Fruit fly (Drosophila melanogaster) whole organism, embryonic: ENCODE measurements around the gene Pmm2.

Experiments used
- Ada2b ChIP-seq: fragments of 200-800 bp; sonication (Bioruptor generic); IDR thresholded peaks from 2 replicates; pipeline ENCODE4 v1.3.6; 2022; ENCODE audit warnings: missing biosample characterization, missing genetic modification characterization
- B-H1 ChIP-seq: fragments of 200-800 bp; sonication (Bioruptor generic); IDR thresholded peaks from 3 replicates; pipeline ENCODE4 v1.3.6; 2022; ENCODE audit warnings: missing biosample characterization, missing genetic modification characterization
- CG11398 ChIP-seq: fragments of 200-800 bp; sonication (Bioruptor generic); optimal IDR thresholded peaks from 2 replicates; lab custom pipeline; 2016; ENCODE audit warnings: missing biosample characterization, missing genetic modification characterization
- CG11695 ChIP-seq: fragments of 200-800 bp; sonication (Bioruptor generic); IDR thresholded peaks from 3 replicates; pipeline ENCODE4 v1.3.6; 2022; ENCODE audit warnings: missing biosample characterization, missing genetic modification characterization
- CG14441 ChIP-seq: fragments of 200-800 bp; sonication (Bioruptor generic); IDR thresholded peaks from 2 replicates; pipeline ENCODE4 v1.3.6; 2022; ENCODE audit warnings: missing biosample characterization, missing genetic modification characterization
- CG14965 ChIP-seq: fragments of 200-800 bp; sonication (Bioruptor generic); optimal IDR thresholded peaks from 2 replicates; lab custom pipeline; 2016; ENCODE audit warnings: missing biosample characterization, missing genetic modification characterization, borderline replicate concordance
- CG15011 ChIP-seq: fragments of 200-800 bp; sonication (Bioruptor generic); optimal IDR thresholded peaks from 3 replicates; lab custom pipeline; 2018; ENCODE audit warnings: missing biosample characterization, mild to moderate bottlenecking, missing genetic modification characterization
- CG1529 ChIP-seq: fragments of 200-800 bp; sonication (Bioruptor generic); optimal IDR thresholded peaks from 3 replicates; lab custom pipeline; 2018; ENCODE audit warnings: missing biosample characterization, missing genetic modification characterization
- CG1647 ChIP-seq: fragments of 200-800 bp; sonication (Bioruptor generic); optimal IDR thresholded peaks from 3 replicates; lab custom pipeline; 2016; ENCODE audit warnings: missing biosample characterization, missing genetic modification characterization
- CG17359 ChIP-seq: fragments of 200-800 bp; sonication (Bioruptor generic); optimal IDR thresholded peaks from 3 replicates; lab custom pipeline; 2018; ENCODE audit warnings: missing biosample characterization, mild to moderate bottlenecking, missing genetic modification characterization, moderate library complexity
- CG18262 ChIP-seq: fragments of 200-800 bp; optimal IDR thresholded peaks from 3 replicates; lab custom pipeline; 2019; ENCODE audit warnings: missing biosample characterization, mild to moderate bottlenecking, missing genetic modification characterization, moderate library complexity
- CG1832 ChIP-seq: fragments of 200-800 bp; sonication (Bioruptor generic); optimal IDR thresholded peaks from 2 replicates; lab custom pipeline; 2017; ENCODE audit warnings: missing biosample characterization, mild to moderate bottlenecking, missing genetic modification characterization, inconsistent platforms
- CG30403 ChIP-seq: fragments of 200-800 bp; sonication (Bioruptor generic); optimal IDR thresholded peaks from 3 replicates; lab custom pipeline; 2016; ENCODE audit warnings: missing biosample characterization, missing genetic modification characterization
- CG31365 ChIP-seq: fragments of 200-800 bp; sonication (Bioruptor generic); optimal IDR thresholded peaks from 2 replicates; lab custom pipeline; 2018; ENCODE audit warnings: missing biosample characterization, mild to moderate bottlenecking, missing genetic modification characterization
- CG3281 ChIP-seq: fragments of 200-800 bp; sonication (Bioruptor generic); optimal IDR thresholded peaks from 3 replicates; lab custom pipeline; 2017; ENCODE audit warnings: missing biosample characterization, mild to moderate bottlenecking, missing genetic modification characterization
- CG3407 ChIP-seq: fragments of 200-800 bp; sonication (Bioruptor generic); optimal IDR thresholded peaks from 2 replicates; lab custom pipeline; 2018; ENCODE audit warnings: missing biosample characterization, mild to moderate bottlenecking, missing genetic modification characterization
- CG6689 ChIP-seq: fragments of 200-800 bp; sonication (Bioruptor generic); IDR thresholded peaks from 2 replicates; pipeline ENCODE4 v1.3.6; 2022; ENCODE audit warnings: missing biosample characterization, missing genetic modification characterization
- CG6854 ChIP-seq: fragments of 200-800 bp; sonication (Bioruptor generic); optimal IDR thresholded peaks from 3 replicates; lab custom pipeline; 2017; ENCODE audit warnings: missing biosample characterization, mild to moderate bottlenecking, missing genetic modification characterization
- Doc3 ChIP-seq: fragments of 200-800 bp; sonication (Bioruptor generic); IDR thresholded peaks from 3 replicates; pipeline ENCODE4 v1.3.6; 2022; ENCODE audit warnings: missing biosample characterization, missing genetic modification characterization; ENCODE audit not compliant: partially characterized antibody
- Dref ChIP-seq: fragments of 200-800 bp; sonication (Bioruptor generic); IDR thresholded peaks from 2 replicates; pipeline ENCODE4 v1.3.6; 2022; ENCODE audit warnings: missing biosample characterization, missing genetic modification characterization
- Eip74EF ChIP-seq, 2 experiments: fragments of 200-800 bp in 1 of 2; fragments of >200 bp in 1 of 2; sonication (Bioruptor generic) in 1 of 2; optimal IDR thresholded peaks; 2 replicates each; lab custom pipeline; 2017 to 2019; ENCODE audit warnings: missing biosample characterization in 2 of 2, missing genetic modification characterization in 2 of 2, mild to moderate bottlenecking in 1 of 2, moderate library complexity in 1 of 2
- GATAe ChIP-seq: fragments of 200-800 bp; sonication (Bioruptor generic); conservative IDR thresholded peaks from 2 replicates; pipeline ENCODE4 v1.3.6; 2022; ENCODE audit warnings: missing biosample characterization, missing genetic modification characterization
- Gug ChIP-seq: fragments of 200-800 bp; sonication (Bioruptor generic); IDR thresholded peaks from 4 replicates; pipeline ENCODE4 v1.3.6; 2022; ENCODE audit warnings: missing biosample characterization, missing genetic modification characterization
- HLH54F ChIP-seq: fragments of 200-800 bp; sonication (Bioruptor generic); optimal IDR thresholded peaks from 3 replicates; lab custom pipeline; 2016; ENCODE audit warnings: missing biosample characterization, missing genetic modification characterization
- MESR4 ChIP-seq: fragments of 200-800 bp; sonication (Bioruptor generic); optimal IDR thresholded peaks from 2 replicates; lab custom pipeline; 2018; ENCODE audit warnings: missing biosample characterization, mild to moderate bottlenecking, missing genetic modification characterization, moderate library complexity
- Scr ChIP-seq: fragments of 200-800 bp; sonication (Bioruptor generic); IDR thresholded peaks from 2 replicates; pipeline ENCODE4 v1.3.6; 2022; ENCODE audit warnings: missing biosample characterization, missing genetic modification characterization; ENCODE audit not compliant: partially characterized antibody
- Sin3A ChIP-seq: fragments of >200 bp; optimal IDR thresholded peaks from 2 replicates; lab custom pipeline; 2018
- Stat92E ChIP-seq, 3 experiments: fragments of >200 bp in 2 of 3; fragments of 200-800 bp in 1 of 3; sonication (Bioruptor generic) in 1 of 3; optimal IDR thresholded peaks; 2 replicates each; lab custom pipeline; 2017 to 2019; ENCODE audit warnings: missing biosample characterization in 3 of 3, missing genetic modification characterization in 3 of 3, mild to moderate bottlenecking in 1 of 3, moderate library complexity in 1 of 3
- ash1 ChIP-seq: fragments of 200-800 bp; sonication (Bioruptor generic); optimal IDR thresholded peaks from 2 replicates; lab custom pipeline; 2018; ENCODE audit warnings: missing biosample characterization, mild to moderate bottlenecking, missing genetic modification characterization
- bab2 ChIP-seq: fragments of 200-800 bp; sonication (Bioruptor generic); optimal IDR thresholded peaks from 2 replicates; lab custom pipeline; 2016; ENCODE audit warnings: missing biosample characterization, missing genetic modification characterization
- bcd ChIP-seq: fragments of 200-800 bp; sonication (Bioruptor generic); optimal IDR thresholded peaks from 2 replicates; lab custom pipeline; 2017; ENCODE audit warnings: missing biosample characterization, mild to moderate bottlenecking, missing genetic modification characterization
- cato ChIP-seq: fragments of 200-800 bp; sonication (Bioruptor generic); optimal IDR thresholded peaks from 2 replicates; lab custom pipeline; 2016; ENCODE audit warnings: missing biosample characterization, missing genetic modification characterization, borderline replicate concordance
- caup ChIP-seq: fragments of 200-800 bp; sonication (Bioruptor generic); optimal IDR thresholded peaks from 3 replicates; lab custom pipeline; 2017; ENCODE audit warnings: missing biosample characterization, mild to moderate bottlenecking, missing genetic modification characterization, moderate library complexity; ENCODE audit not compliant: severe bottlenecking
- crp ChIP-seq, 2 experiments: fragments of 200-800 bp; sonication (Bioruptor generic); optimal IDR thresholded peaks; 2 replicates in 1 of 2; 3 replicates in 1 of 2; lab custom pipeline; 2017; ENCODE audit warnings: missing biosample characterization in 2 of 2, missing genetic modification characterization in 2 of 2, mild to moderate bottlenecking in 1 of 2, moderate library complexity in 1 of 2
- dmrt99B ChIP-seq: fragments of 200-800 bp; sonication (Bioruptor generic); optimal IDR thresholded peaks from 2 replicates; lab custom pipeline; 2018; ENCODE audit warnings: missing biosample characterization, mild to moderate bottlenecking, missing genetic modification characterization, moderate library complexity
- gem ChIP-seq: fragments of 200-800 bp; sonication (Bioruptor generic); optimal IDR thresholded peaks from 2 replicates; lab custom pipeline; 2019; ENCODE audit warnings: missing biosample characterization, mild to moderate bottlenecking, missing genetic modification characterization, moderate library complexity
- h ChIP-seq: fragments of >200 bp; optimal IDR thresholded peaks from 2 replicates; lab custom pipeline; 2017
- knrl ChIP-seq: fragments of 200-800 bp; sonication (Bioruptor generic); IDR thresholded peaks from 3 replicates; pipeline ENCODE4 v1.3.6; 2022; ENCODE audit warnings: missing biosample characterization, missing genetic modification characterization; ENCODE audit not compliant: partially characterized antibody
- mirr ChIP-seq: fragments of 200-800 bp; sonication (Bioruptor generic); optimal IDR thresholded peaks from 3 replicates; lab custom pipeline; 2018; ENCODE audit warnings: missing biosample characterization, mild to moderate bottlenecking, missing genetic modification characterization
- nerfin-2 ChIP-seq: fragments of 200-800 bp; sonication (Bioruptor generic); IDR thresholded peaks from 2 replicates; pipeline ENCODE4 v1.3.6; 2022; ENCODE audit warnings: missing biosample characterization, missing genetic modification characterization; ENCODE audit not compliant: partially characterized antibody
- pros ChIP-seq: fragments of 200-800 bp; sonication (Bioruptor generic); optimal IDR thresholded peaks from 3 replicates; lab custom pipeline; 2019; ENCODE audit warnings: missing biosample characterization, mild to moderate bottlenecking, missing genetic modification characterization, moderate library complexity
- pzg ChIP-seq: fragments of 200-800 bp; sonication (Bioruptor generic); optimal IDR thresholded peaks from 3 replicates; lab custom pipeline; 2018; ENCODE audit warnings: missing biosample characterization, mild to moderate bottlenecking, missing genetic modification characterization, moderate library complexity
- rib ChIP-seq: fragments of 200-800 bp; sonication (Bioruptor generic); IDR thresholded peaks from 2 replicates; pipeline ENCODE4 v1.3.6; 2022; ENCODE audit warnings: missing biosample characterization, missing genetic modification characterization
- row ChIP-seq: fragments of 200-800 bp; sonication (Bioruptor generic); IDR thresholded peaks from 3 replicates; pipeline ENCODE4 v1.3.6; 2022; ENCODE audit warnings: missing biosample characterization, missing genetic modification characterization
- sc ChIP-seq, 3 experiments: fragments of >200 bp in 2 of 3; fragments of 200-800 bp in 1 of 3; sonication (Bioruptor generic) in 1 of 3; optimal IDR thresholded peaks; 2 replicates in 2 of 3; 3 replicates in 1 of 3; lab custom pipeline; 2017; ENCODE audit warnings: mild to moderate bottlenecking in 1 of 3, missing biosample characterization in 1 of 3, missing genetic modification characterization in 1 of 3, missing genetic modification reagents in 1 of 3
- sens-2 ChIP-seq: fragments of 200-800 bp; sonication (Bioruptor generic); IDR thresholded peaks from 2 replicates; pipeline ENCODE4 v1.3.6; 2022; ENCODE audit warnings: missing biosample characterization, missing genetic modification characterization
- tna ChIP-seq: fragments of 200-800 bp; sonication (Bioruptor generic); IDR thresholded peaks from 2 replicates; pipeline ENCODE4 v1.3.6; 2022; ENCODE audit warnings: missing biosample characterization, missing genetic modification characterization; ENCODE audit not compliant: partially characterized antibody
- zen ChIP-seq: fragments of 200-800 bp; sonication (Bioruptor generic); optimal IDR thresholded peaks from 3 replicates; lab custom pipeline; 2018; ENCODE audit warnings: missing biosample characterization, mild to moderate bottlenecking, missing genetic modification characterization, moderate library complexity

The Pmm2 gene

DNA sequence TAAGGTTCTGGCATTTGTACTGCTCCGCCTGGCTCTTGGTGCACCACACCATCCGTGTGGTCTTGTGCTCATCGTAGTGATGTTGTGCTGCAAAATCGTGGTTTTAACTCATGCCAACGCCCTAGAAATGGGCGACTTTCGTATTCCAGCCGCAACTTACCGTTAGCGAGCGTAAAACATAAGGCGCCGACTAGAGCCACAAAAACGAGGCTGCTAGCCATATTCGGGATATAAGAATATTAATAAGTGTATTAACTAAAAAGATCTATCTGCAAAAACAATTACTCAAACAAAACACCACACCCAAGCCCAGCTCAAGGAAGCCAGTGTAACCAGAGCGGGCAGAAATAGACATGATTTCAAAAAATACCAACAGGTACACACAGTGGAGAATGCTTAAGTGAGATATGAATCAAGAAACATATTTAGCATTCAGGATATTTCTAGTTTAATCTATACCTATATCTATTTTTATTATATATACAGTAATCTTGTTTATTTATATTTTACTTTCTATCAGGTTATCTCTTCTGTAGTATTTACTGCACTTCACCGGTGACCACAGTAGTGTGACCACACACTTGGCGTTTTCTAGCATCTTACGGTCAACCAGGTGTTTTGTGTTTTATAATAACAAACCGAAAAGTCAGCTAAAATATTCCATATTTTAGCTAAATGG lies 859 bp upstream of the Pmm2 start, which contains the start of the genes Tsf2 and CG34242 (continued):
- TF ChIP-seq crp (GFP tag; optimal IDR thresholded peaks at IDR 0.05; lab: Kevin White, UChicago) (peak in 1 of 2 experiments; percentile 70), Scr (GFP tag; lab: Robert Waterston, UW) (no peak; the same call in 1 of the 2 replicates), CG14965 (GFP tag; lab: Kevin White, UChicago) (no peak), CG11398 (no peak), Doc3 (no peak), CG30403 (GFP tag; lab: Kevin White, UChicago) (peak; percentile 53), Sin3A (lab: Kevin White, UChicago) (peak; percentile 1), row (GFP tag; lab: Robert Waterston, UW) (peak; percentile 84), B-H1 (GFP tag; lab: Robert Waterston, UW) (peak; percentile 54; the same call in 2 of the 3 replicates), GATAe (GFP tag; lab: Robert Waterston, UW) (peak; percentile 51), Dref (GFP tag; lab: Robert Waterston, UW) (no peak), CG1529 (GFP tag; lab: Kevin White, UChicago) (no peak), ash1 (GFP tag; lab: Kevin White, UChicago) (no peak), pzg (GFP tag; lab: Kevin White, UChicago) (peak; percentile 57), CG3281 (GFP tag; lab: Kevin White, UChicago) (peak; percentile 71), CG15011 (GFP tag; lab: Kevin White, UChicago) (no peak), CG6689 (GFP tag; lab: Robert Waterston, UW) (peak; percentile 97), bcd (peak; percentile 80), CG1832 (GFP tag; lab: Kevin White, UChicago) (no peak), cato (GFP tag; lab: Kevin White, UChicago) (no peak), CG17359 (tag; lab: Kevin White, UChicago) (peak; percentile 92), CG11695 (GFP tag; lab: Robert Waterston, UW) (peak; percentile 89), sc (optimal IDR thresholded peaks at IDR 0.05; lab: Kevin White, UChicago) (no peak), sc (GFP tag; optimal IDR thresholded peaks at IDR 0.05; lab: Kevin White, UChicago) (no peak), Gug (GFP tag; lab: Robert Waterston, UW) (peak; percentile 91), pros (no peak), tna (GFP tag; lab: Robert Waterston, UW) (no peak), gem (tag; lab: Kevin White, UChicago) (peak; percentile 81), h (lab: Kevin White, UChicago) (no peak), MESR4 (GFP tag; lab: Kevin White, UChicago) (peak; percentile 52), caup (peak; percentile 66), Eip74EF (GFP tag; optimal IDR thresholded peaks at IDR 0.05; lab: Kevin White, UChicago) (peak in 1 of 2 experiments; percentile 33), CG31365 (tag; lab: Kevin White, UChicago) (peak; percentile 16), rib (peak; percentile 72), CG14441 (GFP tag; lab: Robert Waterston, UW) (peak; percentile 92), CG6854 (GFP tag; lab: Kevin White, UChicago) (no peak), dmrt99B (tag; lab: Kevin White, UChicago) (peak; percentile 81), CG1647 (peak; percentile 22), knrl (GFP tag; lab: Robert Waterston, UW) (no peak), sens-2 (GFP tag; lab: Robert Waterston, UW) (peak; percentile 78; the same call in 1 of the 2 replicates), CG3407 (peak; percentile 11), bab2 (no peak), nerfin-2 (GFP tag; lab: Robert Waterston, UW) (no peak), HLH54F (GFP tag; lab: Kevin White, UChicago) (no peak), CG18262 (tag; lab: Kevin White, UChicago) (peak; percentile 85), Ada2b (GFP tag; lab: Robert Waterston, UW) (peak; percentile 95), Stat92E (GFP tag; optimal IDR thresholded peaks at IDR 0.05; lab: Kevin White, UChicago) (peak in 1 of 3 experiments; percentile 26), zen (peak; percentile 86), mirr (no peak)
